Fruit fly (Drosophila melanogaster): ENCODE measurements around the gene pinta.

Gene pinta

dm6 chr3R:22449871-22450424, 25.2 kb upstream of the pinta start (continued):
- no peak for TF ChIP-seq Atf6 (GFP tag; IDR thresholded peaks at IDR 0.05)
- no peak for TF ChIP-seq CG16815 (GFP tag; optimal IDR thresholded peaks at IDR 0.05)
- TF ChIP-seq cad (GFP tag; optimal IDR thresholded peaks at IDR 0.05) = peak; percentile 13
- peak; percentile 21 for TF ChIP-seq run (tag; optimal IDR thresholded peaks at IDR 0.05)
- TF ChIP-seq abd-A (tag; optimal IDR thresholded peaks at IDR 0.05) = no peak
- no peak for TF ChIP-seq CG17612 (GFP tag; IDR thresholded peaks at IDR 0.05)
- TF ChIP-seq Bgb (GFP tag; IDR thresholded peaks at IDR 0.05; ENCODE audit: partially characterized antibody) = no peak
- no peak for TF ChIP-seq CG15514 (GFP tag; optimal IDR thresholded peaks at IDR 0.05)
- TF ChIP-seq caup (GFP tag; optimal IDR thresholded peaks at IDR 0.05; ENCODE audit: severe bottlenecking) = peak; percentile 25
- no peak for TF ChIP-seq ap (GFP tag; IDR thresholded peaks at IDR 0.05)
- TF ChIP-seq Mad (GFP tag; optimal IDR thresholded peaks at IDR 0.05) = no peak
- no peak for TF ChIP-seq CG13894 (tag; optimal IDR thresholded peaks at IDR 0.05)
- TF ChIP-seq Max (GFP tag; optimal IDR thresholded peaks at IDR 0.05) = no peak
- TF ChIP-seq CG34376 (GFP tag; optimal IDR thresholded peaks at IDR 0.05) = peak; percentile 98
- TF ChIP-seq dm (GFP tag; optimal IDR thresholded peaks at IDR 0.05) = no peak
- no peak for TF ChIP-seq CG18476 (GFP tag; optimal IDR thresholded peaks at IDR 0.05)
- TF ChIP-seq psq (GFP tag; optimal IDR thresholded peaks at IDR 0.05) = no peak
- no peak for TF ChIP-seq CG12219 (GFP tag; optimal IDR thresholded peaks at IDR 0.05)
- no peak for TF ChIP-seq az2 (GFP tag; optimal IDR thresholded peaks at IDR 0.05)
- no peak for TF ChIP-seq CG9797 (GFP tag; optimal IDR thresholded peaks at IDR 0.05)
- TF ChIP-seq Nf-YC (tag; optimal IDR thresholded peaks at IDR 0.05) = no peak
- peak; percentile 23 for TF ChIP-seq Nf-YB (GFP tag; optimal IDR thresholded peaks at IDR 0.05)
- TF ChIP-seq CG10565 (GFP tag; optimal IDR thresholded peaks at IDR 0.05) = no peak
- no peak for TF ChIP-seq bowl (GFP tag; IDR thresholded peaks at IDR 0.05)
- no peak for TF ChIP-seq Camta (GFP tag; optimal IDR thresholded peaks at IDR 0.05)
- TF ChIP-seq slp2 (GFP tag; optimal IDR thresholded peaks at IDR 0.05) = no peak
- TF ChIP-seq ac (GFP tag; optimal IDR thresholded peaks at IDR 0.05) = no peak
- TF ChIP-seq CG2678 (tag; optimal IDR thresholded peaks at IDR 0.05) = no peak
- TF ChIP-seq MESR4 (GFP tag; optimal IDR thresholded peaks at IDR 0.05) = no peak
- TF ChIP-seq CG5953 (GFP tag; IDR thresholded peaks at IDR 0.05) = no peak
- TF ChIP-seq Med (GFP tag) = peak; percentile 62
- no peak for TF ChIP-seq klu (GFP tag; IDR thresholded peaks at IDR 0.05)
- no peak for TF ChIP-seq CG7928 (GFP tag; optimal IDR thresholded peaks at IDR 0.05)
- no peak for TF ChIP-seq Stat92E (GFP tag; optimal IDR thresholded peaks at IDR 0.05)
- no peak for TF ChIP-seq CG18011 (GFP tag; optimal IDR thresholded peaks at IDR 0.05)
- no peak for TF ChIP-seq Abd-B (GFP tag; optimal IDR thresholded peaks at IDR 0.05)
- TF ChIP-seq CG6765 (GFP tag; optimal IDR thresholded peaks at IDR 0.05) = no peak
- TF ChIP-seq CG7357 (GFP tag; IDR thresholded peaks at IDR 0.05) = no peak
- TF ChIP-seq eyg (GFP tag; optimal IDR thresholded peaks at IDR 0.05) = no peak
- peak; percentile 84 for TF ChIP-seq CG8281 (tag; optimal IDR thresholded peaks at IDR 0.05)
- TF ChIP-seq nau (GFP tag; optimal IDR thresholded peaks at IDR 0.05) = no peak
- TF ChIP-seq sim (GFP tag; IDR thresholded peaks at IDR 0.05) = no peak
- TF ChIP-seq Hr78 (GFP tag; optimal IDR thresholded peaks at IDR 0.05) = peak in 1 of 2 experiments; percentile 15
- no peak for TF ChIP-seq gem (tag; optimal IDR thresholded peaks at IDR 0.05)
- no peak for TF ChIP-seq sima (GFP tag; optimal IDR thresholded peaks at IDR 0.05)
- TF ChIP-seq ind (GFP tag; optimal IDR thresholded peaks at IDR 0.05) = no peak
- TF ChIP-seq B-H1 (GFP tag; IDR thresholded peaks at IDR 0.05) = no peak
- TF ChIP-seq HLHmδ (GFP tag; optimal IDR thresholded peaks at IDR 0.05) = no peak
- peak; percentile 56 for TF ChIP-seq sens (GFP tag)
- TF ChIP-seq CG17912 (GFP tag; optimal IDR thresholded peaks at IDR 0.05) = no peak
- TF ChIP-seq CG6272 (GFP tag; IDR thresholded peaks at IDR 0.05) = no peak
